Fruit fly (Drosophila melanogaster) whole organism, embryonic: ENCODE data around the gene Pep.

ENCODE experiments used
- CG18599 ChIP-seq: fragments of 200-800 bp; sonication (Bioruptor generic); optimal IDR thresholded peaks from 3 replicates; lab custom pipeline; 2017; ENCODE audit warnings: missing biosample characterization, missing genetic modification characterization, mild to moderate bottlenecking, moderate library complexity, missing genetic modification reagents
- jing ChIP-seq: fragments of 200-800 bp; sonication (Bioruptor generic); optimal IDR thresholded peaks from 2 replicates; lab custom pipeline; 2018; ENCODE audit warnings: missing biosample characterization, mild to moderate bottlenecking, missing genetic modification characterization

DNA sequence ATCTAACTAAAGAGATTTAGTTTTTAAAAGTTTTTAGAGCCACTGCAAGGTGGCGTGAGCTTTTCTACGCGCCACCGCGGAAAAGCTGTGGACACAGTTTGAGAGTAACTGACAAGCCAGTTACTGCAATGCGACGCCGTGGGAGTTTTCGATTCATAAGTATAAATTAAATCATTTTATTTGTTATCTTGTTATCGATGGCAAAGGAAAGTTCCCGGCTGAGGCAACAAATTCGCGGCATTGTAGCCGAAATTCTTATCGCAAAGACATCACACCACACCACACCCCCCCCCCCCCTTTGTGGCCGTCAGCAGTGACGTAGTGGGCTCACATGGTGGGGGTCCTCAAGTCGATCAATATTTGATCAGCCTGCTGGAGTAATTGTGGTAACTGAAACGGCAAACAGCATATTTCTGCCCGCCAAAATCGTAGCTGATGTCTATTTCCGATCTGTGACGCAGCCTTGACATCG is 11.0 kb upstream of the Pep start:
- TF ChIP-seq CG18599 (GFP tag; lab: Kevin White, UChicago) (peak; percentile 83), jing (GFP tag; lab: Kevin White, UChicago) (no peak)
